Worm (Caenorhabditis elegans) whole organism, young adult: Measurements from ENCODE around the gene C39E9.8.

ENCODE experiments used
- C17E4.6 ChIP-seq: fragments of 200-800 bp; sonication (Bioruptor generic); IDR thresholded peaks from 2 replicates; pipeline ENCODE4 v1.3.6; 2022; ENCODE audit warnings: missing genetic modification reagents, missing genetic modification characterization, missing compliant biosample characterization
- F49E8.2 ChIP-seq: sonication (generic microtip); optimal IDR thresholded peaks from 3 replicates; lab custom pipeline; 2017; ENCODE audit warnings: missing genetic modification characterization, mild to moderate bottlenecking, missing compliant biosample characterization, antibody characterized with exemption, moderate library complexity; ENCODE audit not compliant: insufficient read depth
- ceh-79 ChIP-seq: sonication (generic microtip); optimal IDR thresholded peaks from 2 replicates; lab custom pipeline; 2017; ENCODE audit warnings: mild to moderate bottlenecking, missing genetic modification characterization, missing compliant biosample characterization
- dox-1 ChIP-seq: fragments of 200-800 bp; sonication (Bioruptor generic); IDR thresholded peaks from 2 replicates; pipeline ENCODE4 v1.3.6; 2022; ENCODE audit warnings: missing genetic modification reagents, missing genetic modification characterization, missing compliant biosample characterization
- nfya-1 ChIP-seq: sonication (generic microtip); optimal IDR thresholded peaks from 2 replicates; lab custom pipeline; 2017; ENCODE audit warnings: antibody characterized with exemption, missing compliant biosample characterization, missing genetic modification characterization, borderline replicate concordance; ENCODE audit not compliant: insufficient read depth
- sdz-38 ChIP-seq: sonication (generic microtip); optimal IDR thresholded peaks from 2 replicates; lab custom pipeline; 2016; ENCODE audit warnings: missing genotype, missing genetic modification characterization, missing compliant biosample characterization
- sea-2 ChIP-seq: fragments of 200-800 bp; sonication (Bioruptor generic); IDR thresholded peaks from 2 replicates; pipeline ENCODE4 v1.3.6; 2022; ENCODE audit warnings: missing genetic modification characterization, missing compliant biosample characterization
- snpc-1.3 ChIP-seq: sonication (generic microtip); optimal IDR thresholded peaks from 2 replicates; lab custom pipeline; 2017; ENCODE audit warnings: missing genetic modification characterization, mild to moderate bottlenecking, missing compliant biosample characterization, antibody characterized with exemption, moderate library complexity, missing genotype, missing genetic modification reagents; ENCODE audit not compliant: insufficient read depth
- snpc-4 ChIP-seq, 5 experiments: fragments of 150-350 bp in 1 of 5; sonication (generic microtip) in 4 of 5; optimal IDR thresholded peaks; 2 replicates each; lab custom pipeline; 2014 to 2018; ENCODE audit warnings: missing genetic modification characterization in 5 of 5, missing biosample characterization in 3 of 5, antibody characterized with exemption in 2 of 5, mild to moderate bottlenecking in 2 of 5, missing compliant biosample characterization in 2 of 5, missing genotype in 2 of 5, moderate library complexity in 2 of 5, missing genetic modification reagents in 1 of 5
- unc-62 ChIP-seq: fragments of 150-350 bp; optimal IDR thresholded peaks from 2 replicates; lab custom pipeline; 2014; ENCODE audit warnings: missing biosample characterization, missing genetic modification reagents, missing genetic modification characterization

DNA sequence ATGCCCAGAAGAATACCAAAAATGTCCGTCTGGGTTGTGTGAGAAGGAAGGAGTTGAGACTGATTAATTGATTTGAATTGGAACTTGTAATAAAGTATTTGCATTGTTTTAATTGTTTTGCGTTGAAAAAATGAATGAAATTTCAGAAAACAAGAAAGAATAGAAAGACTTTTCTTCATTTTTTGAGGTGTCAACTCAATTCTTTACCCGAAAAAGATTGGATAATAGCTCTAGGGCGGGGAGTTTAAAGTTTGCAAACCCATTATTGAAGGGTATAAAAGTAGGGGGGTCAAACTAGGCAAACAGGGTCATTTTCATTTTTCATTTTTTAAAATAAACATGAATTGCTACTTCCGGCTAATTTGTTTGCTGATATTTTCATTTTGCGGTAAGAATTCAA lies 31.1 kb upstream of the C39E9.8 start, which contains the start of gene scl-10:
- TF ChIP-seq F49E8.2, result no peak
- no peak for TF ChIP-seq ceh-79 (tag; lab: Kevin White, UChicago)
- TF ChIP-seq C17E4.6 (GFP tag; lab: Robert Waterston, UW), result no peak
- no peak for TF ChIP-seq snpc-1.3 (tag; lab: Kevin White, UChicago)
- TF ChIP-seq sdz-38, result no peak
- TF ChIP-seq dox-1 (GFP tag; lab: Robert Waterston, UW), result no peak
- TF ChIP-seq unc-62 (GFP tag; lab: Kevin White, UChicago), result no peak
- TF ChIP-seq sea-2 (GFP tag; lab: Robert Waterston, UW), result no peak
- no peak for TF ChIP-seq snpc-4 (GFP tag; optimal IDR thresholded peaks at IDR 0.05; lab: Kevin White, UChicago)
- no peak for TF ChIP-seq snpc-4 (tag; optimal IDR thresholded peaks at IDR 0.05; lab: Kevin White, UChicago)
- no peak for TF ChIP-seq nfya-1 (tag; lab: Kevin White, UChicago)
